Worm (Caenorhabditis elegans): Measurements from ENCODE around the gene ZK470.2.
A peak's percentile ranks its signal among the peaks of the same experiment; 100 is the strongest.

- TF ChIP-seq egl-44 (GFP tag; IDR thresholded peaks at IDR 0.05), result no peak
- TF ChIP-seq F57A8.1 (GFP tag; optimal IDR thresholded peaks at IDR 0.05), result peak; percentile 28
- TF ChIP-seq ets-4 (GFP tag; optimal IDR thresholded peaks at IDR 0.05), result peak; percentile 52
- no peak for TF ChIP-seq mxl-1 (tag; optimal IDR thresholded peaks at IDR 0.05)
- TF ChIP-seq snpc-3.4 (tag; optimal IDR thresholded peaks at IDR 0.05), result no peak
- no peak for TF ChIP-seq unc-130 (GFP tag; optimal IDR thresholded peaks at IDR 0.05)
- TF ChIP-seq madf-10 (tag; optimal IDR thresholded peaks at IDR 0.05), result peak; percentile 74
- TF ChIP-seq akir-1 (GFP tag; optimal IDR thresholded peaks at IDR 0.05), result peak; percentile 55
- TF ChIP-seq F39B2.1 (GFP tag; IDR thresholded peaks at IDR 0.05), result no peak
- no peak for TF ChIP-seq B0019.2 (GFP tag; conservative IDR thresholded peaks at IDR 0.05)
- peak; percentile 83 for TF ChIP-seq K11D2.4 (GFP tag; IDR thresholded peaks at IDR 0.05)
Observed at ce11 chrX:4190537-4191144, 55.7 kb downstream of the ZK470.2 start, which contains the start of gene vha-12.

Data from whole organism, young adult.